Fruit fly (Drosophila melanogaster) whole organism, embryonic: Measurements from ENCODE around the gene CG1910.

Experiments used
- CG12236 ChIP-seq: fragments of 200-800 bp; sonication (Bioruptor generic); optimal IDR thresholded peaks from 2 replicates; lab custom pipeline; 2016; ENCODE audit warnings: missing biosample characterization, missing genetic modification characterization
- CG12659 ChIP-seq: fragments of 200-800 bp; sonication (Bioruptor generic); optimal IDR thresholded peaks from 3 replicates; lab custom pipeline; 2017; ENCODE audit warnings: mild to moderate bottlenecking, missing biosample characterization, missing genetic modification reagents, missing genetic modification characterization
- CG12769 ChIP-seq: fragments of 200-800 bp; sonication (Bioruptor generic); optimal IDR thresholded peaks from 2 replicates; lab custom pipeline; 2019; ENCODE audit warnings: missing biosample characterization, mild to moderate bottlenecking, missing genetic modification characterization, moderate library complexity
- CG13894 ChIP-seq: fragments of 200-800 bp; sonication (Bioruptor generic); optimal IDR thresholded peaks from 3 replicates; lab custom pipeline; 2018; ENCODE audit warnings: missing biosample characterization, mild to moderate bottlenecking, missing genetic modification characterization, moderate library complexity
- CG15601 ChIP-seq: fragments of 200-800 bp; sonication (Bioruptor generic); optimal IDR thresholded peaks from 3 replicates; lab custom pipeline; 2019; ENCODE audit warnings: missing biosample characterization, mild to moderate bottlenecking, missing genetic modification characterization, moderate library complexity
- CG1603 ChIP-seq: fragments of 200-800 bp; sonication (Bioruptor generic); optimal IDR thresholded peaks from 2 replicates; lab custom pipeline; 2019; ENCODE audit warnings: missing biosample characterization, mild to moderate bottlenecking, missing genetic modification characterization, moderate library complexity
- CG17186 ChIP-seq: fragments of 200-800 bp; sonication (Bioruptor generic); optimal IDR thresholded peaks from 3 replicates; lab custom pipeline; 2017; ENCODE audit warnings: missing biosample characterization, missing genetic modification reagents, missing genetic modification characterization
- CG2116 ChIP-seq: fragments of 200-800 bp; sonication (Bioruptor generic); optimal IDR thresholded peaks from 3 replicates; lab custom pipeline; 2018; ENCODE audit warnings: missing biosample characterization, mild to moderate bottlenecking, missing genetic modification characterization
- CG2889 ChIP-seq: fragments of 200-800 bp; sonication (Bioruptor generic); IDR thresholded peaks from 3 replicates; pipeline ENCODE4 v1.3.6; 2022; ENCODE audit warnings: missing biosample characterization, missing genetic modification characterization
- CG3065 ChIP-seq: fragments of 200-800 bp; sonication (Bioruptor generic); optimal IDR thresholded peaks from 2 replicates; lab custom pipeline; 2016; ENCODE audit warnings: missing biosample characterization, missing genetic modification characterization
- CG31365 ChIP-seq: fragments of 200-800 bp; sonication (Bioruptor generic); optimal IDR thresholded peaks from 2 replicates; lab custom pipeline; 2018; ENCODE audit warnings: missing biosample characterization, mild to moderate bottlenecking, missing genetic modification characterization
- CG3407 ChIP-seq: fragments of 200-800 bp; sonication (Bioruptor generic); optimal IDR thresholded peaks from 2 replicates; lab custom pipeline; 2018; ENCODE audit warnings: missing biosample characterization, mild to moderate bottlenecking, missing genetic modification characterization
- CG3847 ChIP-seq: fragments of 200-800 bp; sonication (Bioruptor generic); IDR thresholded peaks from 2 replicates; pipeline ENCODE4 v1.3.6; 2022; ENCODE audit warnings: missing biosample characterization, missing genetic modification characterization
- CG4730 ChIP-seq: fragments of 200-800 bp; sonication (Bioruptor generic); IDR thresholded peaks from 2 replicates; pipeline ENCODE4 v1.3.6; 2022; ENCODE audit warnings: missing biosample characterization, missing genetic modification characterization
- CG7786 ChIP-seq: fragments of 200-800 bp; sonication (Bioruptor generic); optimal IDR thresholded peaks from 2 replicates; lab custom pipeline; 2016; ENCODE audit warnings: missing biosample characterization, missing genetic modification characterization
- CG9437 ChIP-seq: fragments of 200-800 bp; sonication (Bioruptor generic); optimal IDR thresholded peaks from 2 replicates; lab custom pipeline; 2018; ENCODE audit warnings: missing biosample characterization, mild to moderate bottlenecking, missing genetic modification characterization
- CHES-1-like ChIP-seq: fragments of 200-800 bp; sonication (Bioruptor generic); optimal IDR thresholded peaks from 2 replicates; lab custom pipeline; 2016; ENCODE audit warnings: missing biosample characterization, missing genetic modification characterization
- CoRest ChIP-seq: fragments of 200-800 bp; sonication (Bioruptor generic); optimal IDR thresholded peaks from 3 replicates; lab custom pipeline; 2018; ENCODE audit warnings: missing biosample characterization, mild to moderate bottlenecking, missing genetic modification characterization, moderate library complexity
- Ets97D ChIP-seq: fragments of 200-800 bp; sonication (Bioruptor generic); optimal IDR thresholded peaks from 3 replicates; lab custom pipeline; 2016; ENCODE audit warnings: missing biosample characterization, missing genetic modification characterization
- HmgD ChIP-seq: fragments of 200-800 bp; sonication (Bioruptor generic); optimal IDR thresholded peaks from 3 replicates; lab custom pipeline; 2016; ENCODE audit warnings: missing biosample characterization, missing genetic modification characterization
- Lhr ChIP-seq: fragments of 200-800 bp; sonication (Bioruptor generic); optimal IDR thresholded peaks from 3 replicates; lab custom pipeline; 2017; ENCODE audit warnings: mild to moderate bottlenecking, missing biosample characterization, missing genetic modification reagents, missing genetic modification characterization
- Max ChIP-seq: fragments of 200-800 bp; sonication (Bioruptor generic); optimal IDR thresholded peaks from 2 replicates; lab custom pipeline; 2016; ENCODE audit warnings: missing biosample characterization, mild to moderate bottlenecking, missing genetic modification characterization
- Myb ChIP-seq: fragments of 200-800 bp; sonication (Bioruptor generic); optimal IDR thresholded peaks from 2 replicates; lab custom pipeline; 2016; ENCODE audit warnings: missing biosample characterization, missing genetic modification characterization
- Pdp1 ChIP-seq, 2 experiments: fragments of 200-800 bp; sonication (Bioruptor generic); optimal IDR thresholded peaks; 3 replicates each; lab custom pipeline; 2016; ENCODE audit warnings: missing biosample characterization in 2 of 2, missing genetic modification characterization in 2 of 2, mild to moderate bottlenecking in 1 of 2, moderate library complexity in 1 of 2
- Sin3A ChIP-seq: fragments of >200 bp; optimal IDR thresholded peaks from 2 replicates; lab custom pipeline; 2018
- Sry-β ChIP-seq: fragments of 200-800 bp; sonication (Bioruptor generic); optimal IDR thresholded peaks from 2 replicates; lab custom pipeline; 2018; ENCODE audit warnings: missing biosample characterization, mild to moderate bottlenecking, missing genetic modification characterization, moderate library complexity
- YL-1 ChIP-seq: fragments of 200-800 bp; sonication (Bioruptor generic); optimal IDR thresholded peaks from 3 replicates; lab custom pipeline; 2017; ENCODE audit warnings: missing biosample characterization, mild to moderate bottlenecking, missing genetic modification characterization
- al ChIP-seq: fragments of 200-800 bp; sonication (Bioruptor generic); IDR thresholded peaks from 2 replicates; pipeline ENCODE4 v1.3.6; 2022; ENCODE audit warnings: missing biosample characterization, missing genetic modification characterization
- cato ChIP-seq: fragments of 200-800 bp; sonication (Bioruptor generic); optimal IDR thresholded peaks from 2 replicates; lab custom pipeline; 2016; ENCODE audit warnings: missing biosample characterization, missing genetic modification characterization, borderline replicate concordance
- cg ChIP-seq: fragments of 200-800 bp; sonication (Bioruptor generic); optimal IDR thresholded peaks from 3 replicates; lab custom pipeline; 2019; ENCODE audit warnings: missing biosample characterization, mild to moderate bottlenecking, missing genetic modification characterization, moderate library complexity
- crp ChIP-seq, 2 experiments: fragments of 200-800 bp; sonication (Bioruptor generic); optimal IDR thresholded peaks; 2 replicates in 1 of 2; 3 replicates in 1 of 2; lab custom pipeline; 2017; ENCODE audit warnings: missing biosample characterization in 2 of 2, missing genetic modification characterization in 2 of 2, mild to moderate bottlenecking in 1 of 2, moderate library complexity in 1 of 2
- disco-r ChIP-seq: fragments of 200-800 bp; sonication (Bioruptor generic); optimal IDR thresholded peaks from 2 replicates; lab custom pipeline; 2016; ENCODE audit warnings: missing biosample characterization, missing genetic modification characterization
- exex ChIP-seq: fragments of 200-800 bp; sonication (Bioruptor generic); optimal IDR thresholded peaks from 4 replicates; lab custom pipeline; 2018; ENCODE audit warnings: missing biosample characterization, mild to moderate bottlenecking, missing genetic modification characterization, moderate library complexity
- gcm ChIP-seq: fragments of 200-800 bp; sonication (Bioruptor generic); optimal IDR thresholded peaks from 2 replicates; lab custom pipeline; 2019; ENCODE audit warnings: missing biosample characterization, mild to moderate bottlenecking, missing genetic modification characterization, moderate library complexity
- kah ChIP-seq: fragments of 200-800 bp; sonication (Bioruptor generic); optimal IDR thresholded peaks from 2 replicates; lab custom pipeline; 2018; ENCODE audit warnings: missing biosample characterization, mild to moderate bottlenecking, missing genetic modification characterization
- kay ChIP-seq: fragments of 200-800 bp; sonication (Bioruptor generic); optimal IDR thresholded peaks from 2 replicates; lab custom pipeline; 2016; ENCODE audit warnings: missing biosample characterization, missing genetic modification characterization
- nmo ChIP-seq: fragments of 200-800 bp; sonication (Bioruptor generic); optimal IDR thresholded peaks from 2 replicates; lab custom pipeline; 2018; ENCODE audit warnings: missing biosample characterization, mild to moderate bottlenecking, missing genetic modification characterization, moderate library complexity
- nom ChIP-seq: fragments of 200-800 bp; sonication (Bioruptor generic); optimal IDR thresholded peaks from 2 replicates; lab custom pipeline; 2017; ENCODE audit warnings: missing biosample characterization, missing genetic modification characterization, mild to moderate bottlenecking, moderate library complexity, missing genetic modification reagents
- p53 ChIP-seq: fragments of 200-800 bp; sonication (Bioruptor generic); optimal IDR thresholded peaks from 2 replicates; lab custom pipeline; 2016; ENCODE audit warnings: missing biosample characterization, missing genetic modification characterization
- pfk ChIP-seq: fragments of 200-800 bp; sonication (Bioruptor generic); optimal IDR thresholded peaks from 2 replicates; lab custom pipeline; 2018; ENCODE audit warnings: missing biosample characterization, mild to moderate bottlenecking, missing genetic modification characterization, moderate library complexity
- phol ChIP-seq: fragments of 200-800 bp; sonication (Bioruptor generic); optimal IDR thresholded peaks from 3 replicates; lab custom pipeline; 2018; ENCODE audit warnings: missing biosample characterization, mild to moderate bottlenecking, missing genetic modification characterization, moderate library complexity
- sd ChIP-seq: fragments of 200-800 bp; sonication (Bioruptor generic); optimal IDR thresholded peaks from 3 replicates; lab custom pipeline; 2018; ENCODE audit warnings: missing biosample characterization, mild to moderate bottlenecking, missing genetic modification characterization, moderate library complexity
- slbo ChIP-seq: fragments of 200-800 bp; sonication (Bioruptor generic); IDR thresholded peaks from 2 replicates; pipeline ENCODE4 v1.3.6; 2022; ENCODE audit warnings: missing biosample characterization, missing genetic modification characterization
- slp2 ChIP-seq: fragments of 200-800 bp; sonication (Bioruptor generic); optimal IDR thresholded peaks from 2 replicates; lab custom pipeline; 2016; ENCODE audit warnings: missing biosample characterization, missing genetic modification characterization
- sob ChIP-seq: fragments of 200-800 bp; sonication (Bioruptor generic); IDR thresholded peaks from 2 replicates; pipeline ENCODE4 v1.3.6; 2022; ENCODE audit warnings: missing biosample characterization, missing genetic modification characterization
- sqz ChIP-seq: fragments of 200-800 bp; sonication (Bioruptor generic); optimal IDR thresholded peaks from 3 replicates; lab custom pipeline; 2018; ENCODE audit warnings: missing biosample characterization, mild to moderate bottlenecking, missing genetic modification characterization
- sug ChIP-seq: fragments of 200-800 bp; optimal IDR thresholded peaks from 2 replicates; lab custom pipeline; 2019; ENCODE audit warnings: missing biosample characterization, mild to moderate bottlenecking, missing genetic modification characterization, moderate library complexity
- trem ChIP-seq: fragments of 200-800 bp; optimal IDR thresholded peaks from 3 replicates; lab custom pipeline; 2019; ENCODE audit warnings: missing biosample characterization, mild to moderate bottlenecking, missing genetic modification characterization, moderate library complexity
- zen ChIP-seq: fragments of 200-800 bp; sonication (Bioruptor generic); optimal IDR thresholded peaks from 3 replicates; lab custom pipeline; 2018; ENCODE audit warnings: missing biosample characterization, mild to moderate bottlenecking, missing genetic modification characterization, moderate library complexity

Gene CG1910

DNA sequence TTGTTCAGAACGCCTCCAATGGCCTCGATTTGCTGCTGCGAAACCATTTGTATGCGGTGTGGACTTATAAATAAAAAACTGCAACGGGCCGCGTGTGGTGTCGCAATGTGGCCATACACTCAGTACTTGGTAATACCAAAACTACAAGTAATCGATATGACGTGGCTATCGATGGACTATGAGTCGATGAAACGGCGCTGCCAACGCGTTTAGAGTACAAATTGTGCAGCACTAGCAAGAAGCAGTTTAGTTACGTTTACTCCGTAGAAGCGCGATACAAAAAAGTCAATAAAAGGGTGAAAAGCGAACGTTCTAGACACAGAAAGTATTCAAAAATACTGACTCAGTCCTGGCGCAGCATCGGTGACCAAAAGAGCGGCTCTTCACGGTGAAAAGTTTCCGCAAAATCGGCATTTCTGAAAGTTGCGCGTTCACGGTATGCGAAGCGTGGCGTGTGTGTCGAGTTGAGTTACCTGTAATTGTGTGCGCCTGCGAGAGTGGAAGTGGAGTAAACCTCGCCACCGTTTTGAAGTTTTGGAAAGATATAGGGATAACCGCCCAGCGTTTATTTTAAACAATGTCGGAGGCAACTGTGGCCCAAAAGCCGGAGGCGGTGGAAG lies at the start of gene CG1910, which contains the start of gene nero:
TSS of gene CG1910 (plus strand) at position 215 of the 620 bp plus-strand sequence.
TSS of gene nero (minus strand) at position 130 of the 620 bp plus-strand sequence.
- TF ChIP-seq slp2 (GFP tag; lab: Kevin White, UChicago): no peak
- TF ChIP-seq CG4730 (GFP tag; lab: Robert Waterston, UW): no peak
- TF ChIP-seq CG3407 (GFP tag; lab: Kevin White, UChicago): no peak
- peak; percentile 28 for TF ChIP-seq Ets97D (GFP tag; lab: Kevin White, UChicago)
- no peak for TF ChIP-seq sob (GFP tag; lab: Robert Waterston, UW)
- TF ChIP-seq disco-r (GFP tag; lab: Kevin White, UChicago): no peak
- no peak for TF ChIP-seq p53 (GFP tag; lab: Kevin White, UChicago)
- no peak for TF ChIP-seq al (GFP tag; lab: Robert Waterston, UW)
- no peak for TF ChIP-seq cato
- peak; percentile 53 for TF ChIP-seq sug (tag; lab: Kevin White, UChicago)
- TF ChIP-seq CG17186: peak; percentile 88
- peak; percentile 48 for TF ChIP-seq nmo (GFP tag; lab: Kevin White, UChicago)
- TF ChIP-seq CG13894 (tag; lab: Kevin White, UChicago): peak; percentile 8
- peak; percentile 18 for TF ChIP-seq CG31365 (tag; lab: Kevin White, UChicago)
- no peak for TF ChIP-seq sd
- peak; percentile 70 for TF ChIP-seq HmgD
- TF ChIP-seq CG9437 (GFP tag; lab: Kevin White, UChicago): peak; percentile 96
- peak; percentile 99 for TF ChIP-seq trem (tag; lab: Kevin White, UChicago)
- no peak for TF ChIP-seq gcm
- TF ChIP-seq CG7786 (GFP tag; lab: Kevin White, UChicago): peak; percentile 16
- peak; percentile 69 for TF ChIP-seq CHES-1-like (GFP tag; lab: Kevin White, UChicago)
- peak; percentile 39 for TF ChIP-seq phol (tag; lab: Kevin White, UChicago)
- peak; percentile 17 for TF ChIP-seq YL-1 (GFP tag; lab: Kevin White, UChicago)
- TF ChIP-seq Sry-β (GFP tag; lab: Kevin White, UChicago): peak; percentile 84
- TF ChIP-seq cg: no peak
- TF ChIP-seq Myb (GFP tag; lab: Kevin White, UChicago): peak; percentile 71
- peak; percentile 63 for TF ChIP-seq CG12659 (GFP tag; lab: Kevin White, UChicago)
- TF ChIP-seq Sin3A (lab: Kevin White, UChicago): peak; percentile 76
- TF ChIP-seq slbo (GFP tag; lab: Robert Waterston, UW): no peak
- TF ChIP-seq zen (tag; lab: Kevin White, UChicago): peak; percentile 37
- peak; percentile 51 for TF ChIP-seq Max (GFP tag; lab: Kevin White, UChicago)
- peak; percentile 37 for TF ChIP-seq CG15601 (tag; lab: Kevin White, UChicago)
- no peak for TF ChIP-seq CG12236 (GFP tag; lab: Kevin White, UChicago)
- peak; percentile 63 for TF ChIP-seq CG2116
- peak; percentile 40 for TF ChIP-seq pfk (GFP tag; lab: Kevin White, UChicago)
- TF ChIP-seq CG3065 (GFP tag; lab: Kevin White, UChicago): peak; percentile 7
- TF ChIP-seq crp (GFP tag; optimal IDR thresholded peaks at IDR 0.05; lab: Kevin White, UChicago): peak in 1 of 2 experiments; percentile 13
- TF ChIP-seq Pdp1 (GFP tag; optimal IDR thresholded peaks at IDR 0.05; lab: Kevin White, UChicago): peak in 1 of 2 experiments; percentile 73
- peak; percentile 8 for TF ChIP-seq CoRest
- TF ChIP-seq exex (tag; lab: Kevin White, UChicago): no peak
- peak; percentile 74 for TF ChIP-seq CG1603 (tag; lab: Kevin White, UChicago)
- TF ChIP-seq kay (GFP tag; lab: Kevin White, UChicago): peak; percentile 23
- no peak for TF ChIP-seq kah (GFP tag; lab: Kevin White, UChicago)
- TF ChIP-seq Lhr: peak; percentile 60
- no peak for TF ChIP-seq CG3847 (GFP tag; lab: Robert Waterston, UW)
- TF ChIP-seq CG12769: no peak
- peak; percentile 26 for TF ChIP-seq nom (GFP tag; lab: Kevin White, UChicago)
- TF ChIP-seq CG2889 (GFP tag; lab: Robert Waterston, UW): no peak
- peak; percentile 31 for TF ChIP-seq sqz (GFP tag; lab: Kevin White, UChicago)
